Fruit fly (Drosophila melanogaster) whole organism, embryonic: Measurements from ENCODE around the gene Reg-2.

Source experiments
- Antp ChIP-seq: fragments of 200-800 bp; sonication (Bioruptor generic); optimal IDR thresholded peaks from 3 replicates; lab custom pipeline; 2016; ENCODE audit warnings: missing biosample characterization, missing genetic modification characterization
- CG14965 ChIP-seq: fragments of 200-800 bp; sonication (Bioruptor generic); optimal IDR thresholded peaks from 2 replicates; lab custom pipeline; 2016; ENCODE audit warnings: missing biosample characterization, missing genetic modification characterization, borderline replicate concordance
- CG15696 ChIP-seq: fragments of 200-800 bp; sonication (Bioruptor generic); optimal IDR thresholded peaks from 2 replicates; lab custom pipeline; 2019; ENCODE audit warnings: missing biosample characterization, mild to moderate bottlenecking, missing genetic modification characterization, moderate library complexity
- CG17186 ChIP-seq: fragments of 200-800 bp; sonication (Bioruptor generic); optimal IDR thresholded peaks from 3 replicates; lab custom pipeline; 2017; ENCODE audit warnings: missing biosample characterization, missing genetic modification reagents, missing genetic modification characterization
- CG1792 ChIP-seq: fragments of 200-800 bp; sonication (Bioruptor generic); optimal IDR thresholded peaks from 2 replicates; lab custom pipeline; 2016; ENCODE audit warnings: missing biosample characterization, missing genetic modification characterization
- CG18619 ChIP-seq: fragments of 200-800 bp; sonication (Bioruptor generic); optimal IDR thresholded peaks from 3 replicates; lab custom pipeline; 2017; ENCODE audit warnings: missing biosample characterization, mild to moderate bottlenecking, missing genetic modification characterization
- CG2129 ChIP-seq: fragments of 200-800 bp; sonication (Bioruptor generic); IDR thresholded peaks from 2 replicates; pipeline ENCODE4 v1.3.6; 2022; ENCODE audit warnings: missing biosample characterization, missing genetic modification characterization; ENCODE audit not compliant: partially characterized antibody
- CG2712 ChIP-seq: fragments of 200-800 bp; optimal IDR thresholded peaks from 3 replicates; lab custom pipeline; 2019; ENCODE audit warnings: missing biosample characterization, mild to moderate bottlenecking, missing genetic modification characterization, moderate library complexity
- CG30020 ChIP-seq: fragments of 200-800 bp; optimal IDR thresholded peaks from 2 replicates; lab custom pipeline; 2019; ENCODE audit warnings: missing biosample characterization, mild to moderate bottlenecking, missing genetic modification characterization, moderate library complexity
- CG31441 ChIP-seq: fragments of 200-800 bp; sonication (Bioruptor generic); IDR thresholded peaks from 2 replicates; pipeline ENCODE4 v1.3.6; 2022; ENCODE audit warnings: missing biosample characterization, missing genetic modification characterization
- CG33213 ChIP-seq: fragments of 200-800 bp; sonication (Bioruptor generic); optimal IDR thresholded peaks from 3 replicates; lab custom pipeline; 2016; ENCODE audit warnings: missing biosample characterization, missing genetic modification characterization
- CG6654 ChIP-seq: fragments of 200-800 bp; sonication (Bioruptor generic); optimal IDR thresholded peaks from 2 replicates; lab custom pipeline; 2017; ENCODE audit warnings: missing biosample characterization, mild to moderate bottlenecking, missing genetic modification characterization
- CG6689 ChIP-seq: fragments of 200-800 bp; sonication (Bioruptor generic); IDR thresholded peaks from 2 replicates; pipeline ENCODE4 v1.3.6; 2022; ENCODE audit warnings: missing biosample characterization, missing genetic modification characterization
- CG8478 ChIP-seq: fragments of >200 bp; optimal IDR thresholded peaks from 2 replicates; lab custom pipeline; 2018
- CG9437 ChIP-seq: fragments of 200-800 bp; sonication (Bioruptor generic); optimal IDR thresholded peaks from 2 replicates; lab custom pipeline; 2018; ENCODE audit warnings: missing biosample characterization, mild to moderate bottlenecking, missing genetic modification characterization
- CG9609 ChIP-seq: fragments of 200-800 bp; sonication (Bioruptor generic); optimal IDR thresholded peaks from 3 replicates; lab custom pipeline; 2016; ENCODE audit warnings: missing biosample characterization, missing genetic modification characterization
- CG9817 ChIP-seq: fragments of 200-800 bp; sonication (Bioruptor generic); optimal IDR thresholded peaks from 2 replicates; lab custom pipeline; 2018; ENCODE audit warnings: missing biosample characterization, mild to moderate bottlenecking, missing genetic modification characterization, moderate library complexity
- Dp ChIP-seq: fragments of 200-800 bp; sonication (Bioruptor generic); optimal IDR thresholded peaks from 2 replicates; lab custom pipeline; 2018; ENCODE audit warnings: missing biosample characterization, mild to moderate bottlenecking, missing genetic modification characterization, moderate library complexity
- Eip74EF ChIP-seq, 2 experiments: fragments of 200-800 bp in 1 of 2; fragments of >200 bp in 1 of 2; sonication (Bioruptor generic) in 1 of 2; optimal IDR thresholded peaks; 2 replicates each; lab custom pipeline; 2017 to 2019; ENCODE audit warnings: missing biosample characterization in 2 of 2, missing genetic modification characterization in 2 of 2, mild to moderate bottlenecking in 1 of 2, moderate library complexity in 1 of 2
- Elba2 ChIP-seq: fragments of 200-800 bp; sonication (Bioruptor generic); optimal IDR thresholded peaks from 3 replicates; lab custom pipeline; 2016; ENCODE audit warnings: missing biosample characterization, missing genetic modification characterization
- Hr3 ChIP-seq: fragments of 200-800 bp; sonication (Bioruptor generic); optimal IDR thresholded peaks from 3 replicates; lab custom pipeline; 2016; ENCODE audit warnings: missing biosample characterization, missing genetic modification characterization
- Mrtf ChIP-seq: fragments of 200-800 bp; sonication (Bioruptor generic); IDR thresholded peaks from 3 replicates; pipeline ENCODE4 v1.3.6; 2022; ENCODE audit warnings: missing biosample characterization, missing genetic modification characterization
- NC2α ChIP-seq: fragments of 200-800 bp; sonication (Bioruptor generic); optimal IDR thresholded peaks from 2 replicates; lab custom pipeline; 2016; ENCODE audit warnings: missing biosample characterization, missing genetic modification characterization
- Nf-YC ChIP-seq: fragments of 200-800 bp; optimal IDR thresholded peaks from 3 replicates; lab custom pipeline; 2019; ENCODE audit warnings: missing biosample characterization, mild to moderate bottlenecking, missing genetic modification characterization, moderate library complexity
- Vsx1 ChIP-seq: fragments of 200-800 bp; sonication (Bioruptor generic); optimal IDR thresholded peaks from 2 replicates; lab custom pipeline; 2017; ENCODE audit warnings: missing biosample characterization, mild to moderate bottlenecking, missing genetic modification characterization, missing genetic modification reagents
- ap ChIP-seq: fragments of 200-800 bp; sonication (Bioruptor generic); IDR thresholded peaks from 2 replicates; pipeline ENCODE4 v1.3.6; 2022; ENCODE audit warnings: missing biosample characterization, missing genetic modification characterization
- ci ChIP-seq: fragments of 200-800 bp; sonication (Bioruptor generic); IDR thresholded peaks from 3 replicates; pipeline ENCODE4 v1.3.6; 2022; ENCODE audit warnings: missing biosample characterization, missing genetic modification characterization
- crol ChIP-seq: fragments of 200-800 bp; sonication (Bioruptor generic); IDR thresholded peaks from 2 replicates; pipeline ENCODE4 v1.3.6; 2022; ENCODE audit warnings: missing biosample characterization, missing genetic modification characterization
- fd64A ChIP-seq: fragments of 200-800 bp; sonication (Bioruptor generic); optimal IDR thresholded peaks from 3 replicates; lab custom pipeline; 2018; ENCODE audit warnings: missing biosample characterization, mild to moderate bottlenecking, missing genetic modification characterization
- fu2 ChIP-seq: fragments of 200-800 bp; sonication (Bioruptor generic); optimal IDR thresholded peaks from 2 replicates; lab custom pipeline; 2016; ENCODE audit warnings: missing biosample characterization, missing genetic modification characterization
- gem ChIP-seq: fragments of 200-800 bp; sonication (Bioruptor generic); optimal IDR thresholded peaks from 2 replicates; lab custom pipeline; 2019; ENCODE audit warnings: missing biosample characterization, mild to moderate bottlenecking, missing genetic modification characterization, moderate library complexity
- hkb ChIP-seq, 2 experiments: fragments of 200-800 bp in 1 of 2; fragments of >200 bp in 1 of 2; sonication (Bioruptor generic) in 1 of 2; IDR thresholded peaks in 1 of 2; optimal IDR thresholded peaks in 1 of 2; 2 replicates each; pipeline versions ENCODE4 v1.3.6 to Lab custom; 2017 to 2022; ENCODE audit warnings: missing biosample characterization in 1 of 2, missing genetic modification characterization in 1 of 2
- jing ChIP-seq: fragments of 200-800 bp; sonication (Bioruptor generic); optimal IDR thresholded peaks from 2 replicates; lab custom pipeline; 2018; ENCODE audit warnings: missing biosample characterization, mild to moderate bottlenecking, missing genetic modification characterization
- lab ChIP-seq: fragments of 200-800 bp; sonication (Bioruptor generic); optimal IDR thresholded peaks from 3 replicates; lab custom pipeline; 2017; ENCODE audit warnings: missing biosample characterization, missing genetic modification characterization, mild to moderate bottlenecking, moderate library complexity, missing genetic modification reagents
- odd ChIP-seq: fragments of 200-800 bp; sonication (Bioruptor generic); optimal IDR thresholded peaks from 2 replicates; lab custom pipeline; 2017; ENCODE audit warnings: missing biosample characterization, mild to moderate bottlenecking, missing genetic modification characterization
- peb ChIP-seq: fragments of 200-800 bp; sonication (Bioruptor generic); IDR thresholded peaks from 2 replicates; pipeline ENCODE4 v1.3.6; 2022; ENCODE audit warnings: missing biosample characterization, missing genetic modification characterization
- pita ChIP-seq: fragments of 200-800 bp; sonication (Bioruptor generic); optimal IDR thresholded peaks from 2 replicates; lab custom pipeline; 2017; ENCODE audit warnings: missing biosample characterization, mild to moderate bottlenecking, missing genetic modification characterization
- prd ChIP-seq, 3 experiments: fragments of >200 bp in 2 of 3; fragments of 200-800 bp in 1 of 3; sonication (Bioruptor generic) in 1 of 3; optimal IDR thresholded peaks in 2 of 3; IDR thresholded peaks in 1 of 3; 2 replicates in 2 of 3; 3 replicates in 1 of 3; pipeline versions ENCODE4 v1.3.6 to Lab custom; 2017 to 2022; ENCODE audit warnings: missing biosample characterization in 1 of 3, missing genetic modification characterization in 1 of 3
- pros ChIP-seq: fragments of 200-800 bp; sonication (Bioruptor generic); optimal IDR thresholded peaks from 3 replicates; lab custom pipeline; 2019; ENCODE audit warnings: missing biosample characterization, mild to moderate bottlenecking, missing genetic modification characterization, moderate library complexity
- ro ChIP-seq: fragments of 200-800 bp; sonication (Bioruptor generic); IDR thresholded peaks from 2 replicates; pipeline ENCODE4 v1.3.6; 2022; ENCODE audit warnings: missing biosample characterization, missing genetic modification characterization
- run ChIP-seq: fragments of 200-800 bp; sonication (Bioruptor generic); optimal IDR thresholded peaks from 3 replicates; lab custom pipeline; 2018; ENCODE audit warnings: missing biosample characterization, mild to moderate bottlenecking, missing genetic modification characterization
- sc ChIP-seq, 3 experiments: fragments of >200 bp in 2 of 3; fragments of 200-800 bp in 1 of 3; sonication (Bioruptor generic) in 1 of 3; optimal IDR thresholded peaks; 2 replicates in 2 of 3; 3 replicates in 1 of 3; lab custom pipeline; 2017; ENCODE audit warnings: mild to moderate bottlenecking in 1 of 3, missing biosample characterization in 1 of 3, missing genetic modification characterization in 1 of 3, missing genetic modification reagents in 1 of 3
- tll ChIP-seq, 2 experiments: fragments of 200-800 bp in 1 of 2; fragments of >200 bp in 1 of 2; sonication (Bioruptor generic) in 1 of 2; optimal IDR thresholded peaks; 2 replicates each; lab custom pipeline; 2017 to 2019; ENCODE audit warnings: missing biosample characterization in 2 of 2, missing genetic modification characterization in 2 of 2, mild to moderate bottlenecking in 1 of 2, moderate library complexity in 1 of 2
- tup ChIP-seq: fragments of 200-800 bp; sonication (Bioruptor generic); optimal IDR thresholded peaks from 2 replicates; lab custom pipeline; 2016; ENCODE audit warnings: missing biosample characterization, mild to moderate bottlenecking, missing genetic modification characterization, moderate library complexity
- wdn ChIP-seq: fragments of 200-800 bp; sonication (Bioruptor generic); IDR thresholded peaks from 2 replicates; pipeline ENCODE4 v1.3.6; 2022; ENCODE audit warnings: missing biosample characterization, missing genetic modification characterization
- zfh2 ChIP-seq: fragments of 200-800 bp; sonication (Bioruptor generic); optimal IDR thresholded peaks from 2 replicates; lab custom pipeline; 2016; ENCODE audit warnings: missing biosample characterization, missing genetic modification characterization

Reg-2 gene

dm6 chr3L:621097-621967, 15.0 kb upstream of the Reg-2 start (continued):
- TF ChIP-seq pita (GFP tag; lab: Kevin White, UChicago) (no peak), CG31441 (GFP tag; lab: Robert Waterston, UW) (peak; percentile 90), CG1792 (peak; percentile 22), run (tag; lab: Kevin White, UChicago) (no peak), CG14965 (no peak), Eip74EF (GFP tag; optimal IDR thresholded peaks at IDR 0.05; lab: Kevin White, UChicago) (peak in 1 of 2 experiments; percentile 43), Nf-YC (tag; lab: Kevin White, UChicago) (no peak), wdn (no peak), zfh2 (GFP tag; lab: Kevin White, UChicago) (no peak), ci (GFP tag; lab: Robert Waterston, UW) (peak; percentile 79), peb (GFP tag; lab: Robert Waterston, UW) (peak; percentile 62), fd64A (peak; percentile 71), Vsx1 (GFP tag; lab: Kevin White, UChicago) (peak; percentile 55), pros (GFP tag; lab: Kevin White, UChicago) (peak; percentile 73), fu2 (GFP tag; lab: Kevin White, UChicago) (peak; percentile 6), ro (peak; percentile 17; the same call in 1 of the 2 replicates), CG18619 (GFP tag; lab: Kevin White, UChicago) (peak; percentile 61), CG6689 (GFP tag; lab: Robert Waterston, UW) (peak; percentile 79), CG33213 (GFP tag; lab: Kevin White, UChicago) (peak; percentile 28), CG17186 (GFP tag; lab: Kevin White, UChicago) (peak; percentile 37), Hr3 (GFP tag; lab: Kevin White, UChicago) (peak; percentile 70), Elba2 (peak; percentile 87), Mrtf (no peak), jing (GFP tag; lab: Kevin White, UChicago) (peak; percentile 57), tup (GFP tag; lab: Kevin White, UChicago) (peak; percentile 48), prd (optimal IDR thresholded peaks at IDR 0.05; lab: Kevin White, UChicago) (no peak), prd (GFP tag; IDR thresholded peaks at IDR 0.05; lab: Robert Waterston, UW) (peak; percentile 95), CG8478 (lab: Kevin White, UChicago) (no peak), CG2129 (GFP tag; lab: Robert Waterston, UW) (no peak), crol (GFP tag; lab: Robert Waterston, UW) (peak; percentile 73; the same call in 1 of the 2 replicates), tll (GFP tag; optimal IDR thresholded peaks at IDR 0.05; lab: Kevin White, UChicago) (peak; percentile 49 to 82), hkb (optimal IDR thresholded peaks at IDR 0.05; lab: Kevin White, UChicago) (no peak), hkb (GFP tag; IDR thresholded peaks at IDR 0.05; lab: Robert Waterston, UW) (peak; percentile 48; the same call in 1 of the 2 replicates), gem (tag; lab: Kevin White, UChicago) (peak; percentile 92), odd (GFP tag; lab: Kevin White, UChicago) (peak; percentile 54), Dp (GFP tag; lab: Kevin White, UChicago) (no peak), CG9609 (GFP tag; lab: Kevin White, UChicago) (peak; percentile 61), CG15696 (tag; lab: Kevin White, UChicago) (peak; percentile 98), CG6654 (GFP tag; lab: Kevin White, UChicago) (peak; percentile 53), CG30020 (tag; lab: Kevin White, UChicago) (peak; percentile 49), CG2712 (tag; lab: Kevin White, UChicago) (peak; percentile 94), CG9817 (tag; lab: Kevin White, UChicago) (peak; percentile 25), Antp (GFP tag; lab: Kevin White, UChicago) (peak; percentile 54), ap (GFP tag; lab: Robert Waterston, UW) (no peak), sc (optimal IDR thresholded peaks at IDR 0.05; lab: Kevin White, UChicago) (no peak), sc (GFP tag; optimal IDR thresholded peaks at IDR 0.05; lab: Kevin White, UChicago) (peak; percentile 81), CG9437 (GFP tag; lab: Kevin White, UChicago) (peak; percentile 31), lab (peak; percentile 36), NC2α (peak; percentile 52)
